Worm (Caenorhabditis elegans) whole organism, L2 larva: Measurements from ENCODE around the gene cpt-2.

ENCODE experiments used
- R02D3.7 ChIP-seq: fragments of 150-350 bp; optimal IDR thresholded peaks from 2 replicates; lab custom pipeline; 2014; ENCODE audit warnings: missing biosample characterization, missing genetic modification characterization
- alr-1 ChIP-seq: fragments of 150-350 bp; optimal IDR thresholded peaks from 2 replicates; lab custom pipeline; 2014; ENCODE audit warnings: missing biosample characterization, missing genetic modification characterization
- blmp-1 ChIP-seq: sonication (generic microtip); optimal IDR thresholded peaks from 2 replicates; lab custom pipeline; 2017; ENCODE audit warnings: missing genetic modification characterization, mild to moderate bottlenecking, missing compliant biosample characterization, antibody characterized with exemption, moderate library complexity; ENCODE audit not compliant: insufficient read depth
- lin-13 ChIP-seq: fragments of 150-350 bp; optimal IDR thresholded peaks from 2 replicates; lab custom pipeline; 2014; ENCODE audit warnings: missing biosample characterization, missing genetic modification reagents, missing genetic modification characterization
- mab-5 ChIP-seq: fragments of 150-350 bp; optimal IDR thresholded peaks from 2 replicates; lab custom pipeline; 2014; ENCODE audit warnings: missing biosample characterization, missing genetic modification characterization
- nhr-129 ChIP-seq: fragments of 150-350 bp; optimal IDR thresholded peaks from 2 replicates; lab custom pipeline; 2014; ENCODE audit warnings: missing biosample characterization, missing genetic modification characterization
- nhr-77 ChIP-seq: fragments of 150-350 bp; optimal IDR thresholded peaks from 2 replicates; lab custom pipeline; 2014; ENCODE audit warnings: missing biosample characterization, missing genetic modification characterization
- sma-9 ChIP-seq, 2 experiments: fragments of 150-350 bp in 1 of 2; sonication (generic microtip) in 1 of 2; optimal IDR thresholded peaks; 2 replicates each; lab custom pipeline; 2014 to 2016; ENCODE audit warnings: missing genetic modification characterization in 2 of 2, mild to moderate bottlenecking in 1 of 2, missing biosample characterization in 1 of 2, missing compliant biosample characterization in 1 of 2, missing genetic modification reagents in 1 of 2, moderate library complexity in 1 of 2
- snpc-4 ChIP-seq: fragments of 150-350 bp; optimal IDR thresholded peaks from 2 replicates; lab custom pipeline; 2014; ENCODE audit warnings: missing biosample characterization, missing genetic modification characterization
- ztf-11 ChIP-seq: sonication (generic microtip); optimal IDR thresholded peaks from 2 replicates; lab custom pipeline; 2017; ENCODE audit warnings: missing biosample characterization, missing genetic modification characterization

ce11 chrIV:11210781-11211256, 31.4 kb downstream of the cpt-2 start, which contains the start of gene adk-1:
- no peak for TF ChIP-seq nhr-129 (tag; lab: Kevin White, UChicago)
- no peak for TF ChIP-seq ztf-11 (tag; lab: Kevin White, UChicago)
- TF ChIP-seq alr-1 (tag; lab: Kevin White, UChicago): no peak
- TF ChIP-seq blmp-1 (tag; lab: Kevin White, UChicago): no peak
- no peak for TF ChIP-seq sma-9 (GFP tag; optimal IDR thresholded peaks at IDR 0.05; lab: Kevin White, UChicago)
- TF ChIP-seq sma-9 (tag; optimal IDR thresholded peaks at IDR 0.05; lab: Kevin White, UChicago): no peak
- no peak for TF ChIP-seq nhr-77 (tag; lab: Kevin White, UChicago)
- TF ChIP-seq R02D3.7: no peak
- TF ChIP-seq mab-5: no peak
- TF ChIP-seq snpc-4 (tag; lab: Kevin White, UChicago): no peak
- TF ChIP-seq lin-13 (GFP tag; lab: Kevin White, UChicago): no peak
